Worm (Caenorhabditis elegans) whole organism, L1 larva: ENCODE data around the gene C46F4.3.
A peak's percentile ranks its signal among the peaks of the same experiment; 100 is the strongest.

Source experiments
- C34B4.2 ChIP-seq: sonication (generic microtip); optimal IDR thresholded peaks from 2 replicates; lab custom pipeline; 2017; ENCODE audit warnings: mild to moderate bottlenecking, missing genetic modification characterization, missing compliant biosample characterization
- alr-1 ChIP-seq: fragments of 200-800 bp; sonication (Bioruptor generic); optimal IDR thresholded peaks from 2 replicates; lab custom pipeline; 2018; ENCODE audit warnings: borderline replicate concordance, mild to moderate bottlenecking, missing genetic modification characterization, missing compliant biosample characterization
- aly-2 ChIP-seq: fragments of 150-350 bp; optimal IDR thresholded peaks from 2 replicates; lab custom pipeline; 2014; ENCODE audit warnings: missing biosample characterization, missing genetic modification characterization
- ama-1 ChIP-seq: fragments of 150-350 bp; optimal IDR thresholded peaks from 2 replicates; lab custom pipeline; 2014
- blmp-1 ChIP-seq: fragments of 150-350 bp; optimal IDR thresholded peaks from 2 replicates; lab custom pipeline; 2014; ENCODE audit warnings: missing biosample characterization, missing genetic modification characterization
- ceh-63 ChIP-seq: fragments of 200-800 bp; sonication (Bioruptor generic); optimal IDR thresholded peaks from 2 replicates; lab custom pipeline; 2018; ENCODE audit warnings: mild to moderate bottlenecking, missing genetic modification characterization, missing compliant biosample characterization
- ceh-90 ChIP-seq: sonication (generic microtip); optimal IDR thresholded peaks from 2 replicates; lab custom pipeline; 2016; ENCODE audit warnings: missing genetic modification characterization, missing compliant biosample characterization
- ces-1 ChIP-seq: fragments of 150-350 bp; optimal IDR thresholded peaks from 2 replicates; lab custom pipeline; 2014; ENCODE audit warnings: missing biosample characterization, missing genetic modification reagents, missing genetic modification characterization
- dsc-1 ChIP-seq: sonication (generic microtip); optimal IDR thresholded peaks from 2 replicates; lab custom pipeline; 2016; ENCODE audit warnings: mild to moderate bottlenecking, missing genetic modification characterization, missing compliant biosample characterization
- efl-1 ChIP-seq, 4 experiments: fragments of 150-350 bp; optimal IDR thresholded peaks in 3 of 4; peaks in 1 of 4; 1 replicate in 1 of 4; 2 replicates in 3 of 4; lab custom pipeline; 2014; ENCODE audit warnings: missing biosample characterization in 2 of 4, missing genetic modification characterization in 2 of 4, missing genetic modification reagents in 2 of 4
- efl-3 ChIP-seq: fragments of 200-800 bp; sonication (Bioruptor generic); optimal IDR thresholded peaks from 2 replicates; lab custom pipeline; 2018; ENCODE audit warnings: mild to moderate bottlenecking, missing genetic modification characterization, missing compliant biosample characterization
- egl-13 ChIP-seq: sonication (generic microtip); optimal IDR thresholded peaks from 2 replicates; lab custom pipeline; 2016; ENCODE audit warnings: missing genotype, missing genetic modification reagents, missing genetic modification characterization, missing compliant biosample characterization
- fkh-10 ChIP-seq: sonication (generic microtip); optimal IDR thresholded peaks from 2 replicates; lab custom pipeline; 2017; ENCODE audit warnings: missing biosample characterization, missing genetic modification reagents, missing genetic modification characterization
- fkh-8 ChIP-seq: sonication (generic microtip); optimal IDR thresholded peaks from 2 replicates; lab custom pipeline; 2016; ENCODE audit warnings: mild to moderate bottlenecking, missing genetic modification characterization, missing compliant biosample characterization
- fos-1 ChIP-seq: fragments of 150-350 bp; optimal IDR thresholded peaks from 2 replicates; lab custom pipeline; 2014; ENCODE audit warnings: missing biosample characterization, missing genetic modification characterization
- hlh-17 ChIP-seq: fragments of 200-800 bp; sonication (Bioruptor generic); optimal IDR thresholded peaks from 2 replicates; lab custom pipeline; 2018; ENCODE audit warnings: missing genetic modification characterization, mild to moderate bottlenecking, missing compliant biosample characterization, moderate library complexity, borderline replicate concordance
- hpl-2 ChIP-seq: fragments of 150-350 bp; optimal IDR thresholded peaks from 2 replicates; lab custom pipeline; 2014; ENCODE audit warnings: missing biosample characterization, missing genetic modification reagents, missing genetic modification characterization
- irx-1 ChIP-seq: sonication (generic microtip); optimal IDR thresholded peaks from 2 replicates; lab custom pipeline; 2016; ENCODE audit warnings: missing genetic modification characterization, missing compliant biosample characterization
- isw-1 ChIP-seq: fragments of 200-800 bp; sonication (Bioruptor generic); IDR thresholded peaks from 2 replicates; pipeline ENCODE4 v1.3.6; 2022; ENCODE audit warnings: missing genetic modification characterization, missing compliant biosample characterization
- jun-1 ChIP-seq: fragments of 150-350 bp; optimal IDR thresholded peaks from 2 replicates; lab custom pipeline; 2014; ENCODE audit warnings: missing biosample characterization, missing genetic modification reagents, missing genetic modification characterization
- lin-13 ChIP-seq: fragments of 150-350 bp; optimal IDR thresholded peaks from 2 replicates; lab custom pipeline; 2014; ENCODE audit warnings: missing biosample characterization, missing genetic modification reagents, missing genetic modification characterization
- lin-14 ChIP-seq: fragments of 200-800 bp; sonication (Bioruptor generic); optimal IDR thresholded peaks from 2 replicates; lab custom pipeline; 2018; ENCODE audit warnings: mild to moderate bottlenecking, missing genetic modification characterization, moderate library complexity, missing compliant biosample characterization
- lin-35 ChIP-seq, 2 experiments: fragments of 150-350 bp; optimal IDR thresholded peaks; 2 replicates each; lab custom pipeline; 2014; ENCODE audit warnings: missing biosample characterization in 2 of 2, missing genetic modification characterization in 2 of 2, missing genetic modification reagents in 2 of 2
- lir-3 ChIP-seq: sonication (generic microtip); optimal IDR thresholded peaks from 2 replicates; lab custom pipeline; 2016; ENCODE audit warnings: mild to moderate bottlenecking, missing genetic modification characterization, moderate library complexity, missing compliant biosample characterization; ENCODE audit not compliant: poor library complexity
- lsy-2 ChIP-seq, 2 experiments: fragments of 150-350 bp; optimal IDR thresholded peaks; 2 replicates each; lab custom pipeline; 2014; ENCODE audit warnings: missing biosample characterization in 2 of 2, missing genetic modification characterization in 2 of 2
- mdl-1 ChIP-seq, 2 experiments: fragments of 150-350 bp; optimal IDR thresholded peaks; 2 replicates each; lab custom pipeline; 2014 to 2017; ENCODE audit warnings: missing biosample characterization in 2 of 2, missing genetic modification characterization in 2 of 2, inconsistent platforms in 1 of 2
- mef-2 ChIP-seq: fragments of 150-350 bp; optimal IDR thresholded peaks from 2 replicates; lab custom pipeline; 2014; ENCODE audit warnings: missing biosample characterization, missing genetic modification characterization
- mep-1 ChIP-seq: fragments of 150-350 bp; optimal IDR thresholded peaks from 2 replicates; lab custom pipeline; 2014; ENCODE audit warnings: missing biosample characterization, missing genetic modification characterization
- nhr-11 ChIP-seq: fragments of 150-350 bp; optimal IDR thresholded peaks from 2 replicates; lab custom pipeline; 2014; ENCODE audit warnings: missing biosample characterization, missing genetic modification characterization
- nhr-12 ChIP-seq: sonication (generic microtip); optimal IDR thresholded peaks from 2 replicates; lab custom pipeline; 2017; ENCODE audit warnings: missing biosample characterization, missing genetic modification characterization
- nhr-19 ChIP-seq: fragments of 200-800 bp; sonication (Bioruptor generic); conservative IDR thresholded peaks from 2 replicates; pipeline ENCODE4 v1.3.6; 2022; ENCODE audit warnings: missing genetic modification characterization, missing compliant biosample characterization
- nhr-20 ChIP-seq: sonication (generic microtip); optimal IDR thresholded peaks from 2 replicates; lab custom pipeline; 2016; ENCODE audit warnings: mild to moderate bottlenecking, missing genetic modification characterization, missing compliant biosample characterization
- nhr-237 ChIP-seq: fragments of 150-350 bp; optimal IDR thresholded peaks from 2 replicates; lab custom pipeline; 2014; ENCODE audit warnings: missing biosample characterization, missing genetic modification characterization
- nhr-28 ChIP-seq: fragments of 150-350 bp; optimal IDR thresholded peaks from 2 replicates; lab custom pipeline; 2014; ENCODE audit warnings: missing biosample characterization, missing genetic modification characterization
- nhr-71 ChIP-seq: sonication (generic microtip); optimal IDR thresholded peaks from 2 replicates; lab custom pipeline; 2016; ENCODE audit warnings: mild to moderate bottlenecking, missing genetic modification characterization, moderate library complexity, missing compliant biosample characterization
- nhr-76 ChIP-seq: sonication (generic microtip); optimal IDR thresholded peaks from 2 replicates; lab custom pipeline; 2017; ENCODE audit warnings: missing biosample characterization, missing genetic modification characterization
- nhr-85 ChIP-seq: sonication (generic microtip); peaks from one replicate; lab custom pipeline; 2016; ENCODE audit warnings: missing genetic modification characterization, inconsistent platforms, missing compliant biosample characterization
- pax-3 ChIP-seq: fragments of 200-800 bp; sonication (Bioruptor generic); optimal IDR thresholded peaks from 2 replicates; lab custom pipeline; 2018; ENCODE audit warnings: mild to moderate bottlenecking, missing genetic modification characterization, moderate library complexity, missing compliant biosample characterization
- pqm-1 ChIP-seq: sonication (generic microtip); optimal IDR thresholded peaks from 3 replicates; lab custom pipeline; 2017; ENCODE audit warnings: missing biosample characterization, missing genetic modification characterization
- rnt-1 ChIP-seq: sonication (generic microtip); optimal IDR thresholded peaks from 2 replicates; lab custom pipeline; 2016; ENCODE audit warnings: mild to moderate bottlenecking, missing genetic modification characterization, moderate library complexity, missing compliant biosample characterization
- skn-1 ChIP-seq: fragments of 150-350 bp; optimal IDR thresholded peaks from 2 replicates; lab custom pipeline; 2014; ENCODE audit warnings: missing biosample characterization, missing genetic modification characterization
- snu-23 ChIP-seq: sonication (generic microtip); optimal IDR thresholded peaks from 2 replicates; lab custom pipeline; 2016; ENCODE audit warnings: missing genetic modification characterization, missing compliant biosample characterization
- sox-4 ChIP-seq: sonication (generic microtip); optimal IDR thresholded peaks from 2 replicates; lab custom pipeline; 2016; ENCODE audit warnings: missing genetic modification characterization, missing compliant biosample characterization
- sptf-1 ChIP-seq: fragments of 150-350 bp; optimal IDR thresholded peaks from 2 replicates; lab custom pipeline; 2014; ENCODE audit warnings: missing biosample characterization, missing genetic modification characterization
- sup-37 ChIP-seq: fragments of 200-800 bp; sonication (Bioruptor generic); optimal IDR thresholded peaks from 2 replicates; lab custom pipeline; 2018; ENCODE audit warnings: mild to moderate bottlenecking, missing genetic modification characterization, missing compliant biosample characterization
- swsn-7 ChIP-seq: sonication (generic microtip); optimal IDR thresholded peaks from 2 replicates; lab custom pipeline; 2016; ENCODE audit warnings: missing genetic modification characterization, missing compliant biosample characterization
- tlp-1 ChIP-seq: fragments of 150-350 bp; optimal IDR thresholded peaks from 2 replicates; lab custom pipeline; 2014; ENCODE audit warnings: missing biosample characterization, missing genetic modification characterization
- unc-62 ChIP-seq: fragments of 150-350 bp; optimal IDR thresholded peaks from 2 replicates; lab custom pipeline; 2014; ENCODE audit warnings: missing biosample characterization, missing genetic modification reagents, missing genetic modification characterization
- unc-86 ChIP-seq: sonication (generic microtip); optimal IDR thresholded peaks from 2 replicates; lab custom pipeline; 2016; ENCODE audit warnings: missing genetic modification characterization, missing compliant biosample characterization
- vab-15 ChIP-seq: sonication (generic microtip); optimal IDR thresholded peaks from 2 replicates; lab custom pipeline; 2017; ENCODE audit warnings: missing genotype, mild to moderate bottlenecking, missing genetic modification characterization, missing compliant biosample characterization
- xbp-1 ChIP-seq: sonication (generic microtip); optimal IDR thresholded peaks from 2 replicates; lab custom pipeline; 2016; ENCODE audit warnings: missing genetic modification characterization, missing compliant biosample characterization
- zag-1 ChIP-seq: fragments of 150-350 bp; optimal IDR thresholded peaks from 2 replicates; lab custom pipeline; 2014; ENCODE audit warnings: missing biosample characterization, missing genetic modification characterization
- zip-4 ChIP-seq: fragments of 200-800 bp; sonication (Bioruptor generic); optimal IDR thresholded peaks from 2 replicates; lab custom pipeline; 2018; ENCODE audit warnings: mild to moderate bottlenecking, missing genetic modification characterization, moderate library complexity, missing compliant biosample characterization
- ztf-4 ChIP-seq: fragments of 150-350 bp; optimal IDR thresholded peaks from 2 replicates; lab custom pipeline; 2014; ENCODE audit warnings: missing biosample characterization, missing genetic modification characterization

C46F4.3 gene

ce11 chrX:5942171-5942570 is 6.6 kb downstream of the C46F4.3 start (continued):
- TF ChIP-seq sox-4 (tag; lab: Kevin White, UChicago) (no peak), lin-13 (GFP tag; lab: Kevin White, UChicago) (no peak), sptf-1 (tag; lab: Kevin White, UChicago) (no peak), ceh-90 (no peak), nhr-85 (peak; percentile 89), nhr-20 (tag; lab: Kevin White, UChicago) (peak; percentile 85), ceh-63 (GFP tag; lab: Kevin White, UChicago) (no peak), aly-2 (no peak), nhr-28 (tag; lab: Kevin White, UChicago) (no peak), tlp-1 (tag; lab: Kevin White, UChicago) (no peak), unc-62 (no peak), irx-1 (tag; lab: Kevin White, UChicago) (no peak), nhr-237 (tag; lab: Kevin White, UChicago) (no peak), pax-3 (tag; lab: Kevin White, UChicago) (no peak), unc-86 (no peak), zip-4 (no peak), fkh-8 (tag; lab: Kevin White, UChicago) (no peak), pqm-1 (no peak), lir-3 (tag; lab: Kevin White, UChicago) (peak; percentile 21), skn-1 (tag; lab: Kevin White, UChicago) (peak; percentile 13), mef-2 (tag; lab: Kevin White, UChicago) (no peak), isw-1 (GFP tag; lab: Robert Waterston, UW) (no peak), snu-23 (peak; percentile 83), C34B4.2 (tag; lab: Kevin White, UChicago) (no peak), dsc-1 (tag; lab: Kevin White, UChicago) (no peak), sup-37 (GFP tag; lab: Kevin White, UChicago) (no peak), rnt-1 (tag; lab: Kevin White, UChicago) (peak; percentile 70), mep-1 (tag; lab: Kevin White, UChicago) (peak; percentile 70), lin-14 (GFP tag; lab: Kevin White, UChicago) (peak; percentile 91), ces-1 (GFP tag; lab: Kevin White, UChicago) (no peak), fkh-10 (no peak), alr-1 (no peak), mdl-1 (tag; optimal IDR thresholded peaks at IDR 0.05; lab: Kevin White, UChicago) (peak in 1 of 2 experiments; percentile 87), jun-1 (tag; lab: Kevin White, UChicago) (no peak), fos-1 (tag; lab: Kevin White, UChicago) (no peak), egl-13 (tag; lab: Kevin White, UChicago) (no peak), ztf-4 (tag; lab: Kevin White, UChicago) (no peak), xbp-1 (tag; lab: Kevin White, UChicago) (peak; percentile 19), ama-1 (lab: Kevin White, UChicago) (no peak), blmp-1 (tag; lab: Kevin White, UChicago) (peak; percentile 49), zag-1 (tag; lab: Kevin White, UChicago) (no peak), nhr-12 (tag; lab: Kevin White, UChicago) (no peak), nhr-19 (GFP tag; lab: Robert Waterston, UW) (peak; percentile 69), hpl-2 (no peak), efl-3 (no peak), nhr-76 (tag; lab: Kevin White, UChicago) (no peak), hlh-17 (GFP tag; lab: Kevin White, UChicago) (no peak), lsy-2 (tag; optimal IDR thresholded peaks at IDR 0.05; lab: Kevin White, UChicago) (peak; percentile 53 to 56), nhr-11 (tag; lab: Kevin White, UChicago) (peak; percentile 30), swsn-7 (tag; lab: Kevin White, UChicago) (peak; percentile 36), vab-15 (tag; lab: Kevin White, UChicago) (no peak), efl-1 (optimal IDR thresholded peaks at IDR 0.05; lab: Kevin White, UChicago) (peak; percentile 4 to 18), efl-1 (GFP tag; optimal IDR thresholded peaks at IDR 0.05 in 1 of 2; lab: Kevin White, UChicago) (peak; percentile 20 to 86), nhr-71 (tag; lab: Kevin White, UChicago) (peak; percentile 92), lin-35 (GFP tag; optimal IDR thresholded peaks at IDR 0.05; lab: Kevin White, UChicago) (peak in 1 of 2 experiments; percentile 69)
